Worm (Caenorhabditis elegans): ENCODE measurements around the gene R11F4.2.

DNA sequence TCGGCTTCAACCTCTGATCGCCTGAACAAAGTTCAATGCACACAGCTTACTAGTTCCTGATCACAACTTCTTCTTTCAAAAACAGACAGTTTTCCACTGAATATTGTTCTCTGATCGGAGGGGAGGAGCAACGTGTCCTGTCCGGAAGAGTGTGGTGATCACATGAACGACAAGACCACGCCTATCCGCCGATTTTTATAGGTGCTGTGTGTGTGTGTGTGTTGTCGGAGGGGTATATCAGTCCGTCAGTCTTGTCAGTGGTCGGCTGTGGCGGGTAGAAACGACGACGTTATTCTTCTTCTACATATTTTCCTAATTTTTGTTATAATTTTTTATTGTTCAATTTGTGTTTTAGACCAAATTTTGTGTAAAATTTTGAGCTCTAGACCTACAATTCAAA, 7.9 kb downstream of the R11F4.2 start:
- TF ChIP-seq F13C5.2 (tag; optimal IDR thresholded peaks at IDR 0.05) = no peak
- no peak for TF ChIP-seq tra-4 (tag; optimal IDR thresholded peaks at IDR 0.05)
- no peak for TF ChIP-seq ets-7 (tag; optimal IDR thresholded peaks at IDR 0.05)
- TF ChIP-seq ama-1 (optimal IDR thresholded peaks at IDR 0.05) = no peak
- TF ChIP-seq pes-1 (GFP tag; IDR thresholded peaks at IDR 0.05) = no peak
- no peak for TF ChIP-seq hmbx-1 (tag; optimal IDR thresholded peaks at IDR 0.05)
- TF ChIP-seq tbx-11 (GFP tag; IDR thresholded peaks at IDR 0.05) = no peak
